Worm (Caenorhabditis elegans) whole organism, early embryonic: Measurements from ENCODE around the gene der-2.

ENCODE experiments used
- B0310.2 ChIP-seq: sonication (generic microtip); optimal IDR thresholded peaks from 2 replicates; lab custom pipeline; 2016; ENCODE audit warnings: mild to moderate bottlenecking, missing genetic modification characterization, missing compliant biosample characterization
- F13C5.2 ChIP-seq: sonication (generic microtip); optimal IDR thresholded peaks from 2 replicates; lab custom pipeline; 2017; ENCODE audit warnings: mild to moderate bottlenecking, missing genetic modification characterization, inconsistent platforms, missing compliant biosample characterization
- aly-1 ChIP-seq: sonication (generic microtip); optimal IDR thresholded peaks from 2 replicates; lab custom pipeline; 2016; ENCODE audit warnings: missing genetic modification characterization, missing compliant biosample characterization
- ama-1 ChIP-seq: fragments of 150-350 bp; optimal IDR thresholded peaks from 2 replicates; lab custom pipeline; 2014
- ceh-36 ChIP-seq: sonication (generic microtip); optimal IDR thresholded peaks from 2 replicates; lab custom pipeline; 2016; ENCODE audit warnings: missing genetic modification characterization, inconsistent platforms, missing compliant biosample characterization
- ets-7 ChIP-seq: sonication (generic microtip); optimal IDR thresholded peaks from 2 replicates; lab custom pipeline; 2016; ENCODE audit warnings: missing genotype, missing genetic modification characterization, missing compliant biosample characterization
- flt-1 ChIP-seq: fragments of 200-800 bp; sonication (Bioruptor generic); IDR thresholded peaks from 2 replicates; pipeline ENCODE4 v1.3.6; 2022; ENCODE audit warnings: missing genetic modification characterization, missing compliant biosample characterization
- hmg-4 ChIP-seq: fragments of 200-800 bp; sonication (Bioruptor generic); optimal IDR thresholded peaks from 2 replicates; lab custom pipeline; 2018; ENCODE audit warnings: mild to moderate bottlenecking, missing genetic modification characterization, missing compliant biosample characterization
- hnd-1 ChIP-seq: sonication (generic microtip); optimal IDR thresholded peaks from 2 replicates; lab custom pipeline; 2016; ENCODE audit warnings: missing genetic modification characterization, missing compliant biosample characterization
- sea-1 ChIP-seq: fragments of 200-800 bp; sonication (Bioruptor generic); conservative IDR thresholded peaks from 2 replicates; pipeline ENCODE4 v1.3.6; 2022; ENCODE audit warnings: missing genetic modification characterization, missing compliant biosample characterization
- tbx-37 ChIP-seq: fragments of 200-800 bp; sonication (Bioruptor generic); conservative IDR thresholded peaks from 2 replicates; pipeline ENCODE4 v1.3.6; 2022; ENCODE audit warnings: missing genetic modification reagents, missing genetic modification characterization, missing compliant biosample characterization
- tra-4 ChIP-seq: sonication (generic microtip); optimal IDR thresholded peaks from 2 replicates; lab custom pipeline; 2017; ENCODE audit warnings: missing genetic modification characterization, missing compliant biosample characterization

DNA sequence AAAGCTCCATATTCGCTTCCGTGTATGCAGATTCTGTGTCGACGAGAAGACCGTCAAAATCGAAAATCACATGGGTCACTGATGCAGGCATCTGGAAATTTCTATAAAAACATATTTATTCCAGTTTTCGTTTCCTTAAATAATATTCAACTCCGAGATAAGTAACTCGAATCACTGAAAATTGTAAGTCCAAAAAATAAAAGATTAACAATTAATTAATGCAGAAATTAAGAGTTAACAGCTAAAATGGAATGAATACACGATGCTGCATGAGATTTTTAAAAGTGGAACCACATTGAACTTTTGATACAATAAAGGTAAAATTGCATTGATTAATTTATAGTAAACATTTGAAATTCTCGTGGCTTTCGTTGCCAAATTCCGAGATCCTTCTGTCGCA lies 7.9 kb upstream of the der-2 start, which contains the start of gene R151.10:
- TF ChIP-seq aly-1, result no peak
- TF ChIP-seq hnd-1 (tag; lab: Kevin White, UChicago), result no peak
- no peak for TF ChIP-seq tbx-37 (GFP tag; lab: Robert Waterston, UW)
- TF ChIP-seq tra-4, result no peak
- TF ChIP-seq F13C5.2 (tag; lab: Kevin White, UChicago), result no peak
- no peak for TF ChIP-seq ceh-36 (tag; lab: Kevin White, UChicago)
- TF ChIP-seq ama-1 (lab: Kevin White, UChicago), result no peak
- no peak for TF ChIP-seq ets-7 (tag; lab: Kevin White, UChicago)
- TF ChIP-seq sea-1 (GFP tag; lab: Robert Waterston, UW), result no peak
- TF ChIP-seq B0310.2 (tag; lab: Kevin White, UChicago), result no peak
- TF ChIP-seq flt-1 (GFP tag; lab: Robert Waterston, UW), result no peak
- TF ChIP-seq hmg-4, result no peak
